Fruit fly (Drosophila melanogaster) whole organism, wandering third instar larva: Measurements from ENCODE around the gene CRAT.

Experiments used
- Abd-B ChIP-seq: fragments of >200 bp; optimal IDR thresholded peaks from 2 replicates; lab custom pipeline; 2017; ENCODE audit warnings: missing biosample characterization, missing genetic modification characterization
- CG32264 ChIP-seq: fragments of 200-800 bp; sonication (Bioruptor generic); optimal IDR thresholded peaks from 2 replicates; lab custom pipeline; 2016; ENCODE audit warnings: missing biosample characterization, missing genetic modification characterization
- CG9705 ChIP-seq: fragments of 200-800 bp; sonication (Bioruptor generic); optimal IDR thresholded peaks from 2 replicates; lab custom pipeline; 2018; ENCODE audit warnings: missing biosample characterization, mild to moderate bottlenecking, missing genetic modification characterization
- CrebA ChIP-seq: fragments of 200-800 bp; sonication (Bioruptor generic); optimal IDR thresholded peaks from 2 replicates; lab custom pipeline; 2016; ENCODE audit warnings: missing biosample characterization, mild to moderate bottlenecking, missing genetic modification characterization, borderline replicate concordance
- Dfd ChIP-seq: fragments of >200 bp; optimal IDR thresholded peaks from 2 replicates; lab custom pipeline; 2017; ENCODE audit warnings: missing biosample characterization, missing genetic modification characterization
- Dif ChIP-seq: fragments of 200-275, 200-300 bp; sonication (Bioruptor generic); optimal IDR thresholded peaks from 2 replicates; lab custom pipeline; 2018; ENCODE audit warnings: missing biosample characterization, missing genetic modification characterization; ENCODE audit not compliant: partially characterized antibody
- GATAd ChIP-seq: sonication (Bioruptor generic); optimal IDR thresholded peaks from 2 replicates; lab custom pipeline; 2016; ENCODE audit warnings: missing biosample characterization, missing genetic modification characterization
- HLH106 ChIP-seq: fragments of 200-800 bp; optimal IDR thresholded peaks from 3 replicates; lab custom pipeline; 2019; ENCODE audit warnings: missing biosample characterization, mild to moderate bottlenecking, missing genetic modification characterization, moderate library complexity
- Hnf4 ChIP-seq: fragments of 200-800 bp; sonication (Bioruptor generic); optimal IDR thresholded peaks from 2 replicates; lab custom pipeline; 2016; ENCODE audit warnings: missing biosample characterization, mild to moderate bottlenecking, missing genetic modification characterization
- Hr83 ChIP-seq: fragments of 200-300 bp; sonication (Bioruptor generic); optimal IDR thresholded peaks from 2 replicates; lab custom pipeline; 2016; ENCODE audit warnings: missing biosample characterization, mild to moderate bottlenecking, missing genetic modification characterization, moderate library complexity; ENCODE audit not compliant: poor library complexity, severe bottlenecking
- Jra ChIP-seq: sonication (Bioruptor generic); optimal IDR thresholded peaks from 2 replicates; lab custom pipeline; 2016; ENCODE audit warnings: missing biosample characterization, missing genetic modification characterization
- Mio ChIP-seq: sonication (Bioruptor generic); optimal IDR thresholded peaks from 2 replicates; lab custom pipeline; 2016; ENCODE audit warnings: missing biosample characterization, missing genetic modification characterization
- OdsH ChIP-seq: fragments of 200-800 bp; sonication (Bioruptor generic); optimal IDR thresholded peaks from 2 replicates; lab custom pipeline; 2016; ENCODE audit warnings: missing biosample characterization, mild to moderate bottlenecking, missing genetic modification characterization
- Rel ChIP-seq, 2 experiments: fragments of 200-800 bp; sonication (Bioruptor generic) in 1 of 2; optimal IDR thresholded peaks; 2 replicates in 1 of 2; 3 replicates in 1 of 2; lab custom pipeline; 2016 to 2019; ENCODE audit warnings: mild to moderate bottlenecking in 2 of 2, missing biosample characterization in 2 of 2, missing genetic modification characterization in 2 of 2, moderate library complexity in 1 of 2
- Sp1 ChIP-seq: fragments of 200-800 bp; sonication (Bioruptor generic); optimal IDR thresholded peaks from 3 replicates; lab custom pipeline; 2019; ENCODE audit warnings: missing biosample characterization, mild to moderate bottlenecking, missing genetic modification characterization, moderate library complexity
- Vsx2 ChIP-seq: fragments of 200-300, 225-300 bp; sonication (Bioruptor generic); optimal IDR thresholded peaks from 2 replicates; lab custom pipeline; 2018; ENCODE audit warnings: missing biosample characterization, missing genetic modification characterization; ENCODE audit not compliant: partially characterized antibody
- br ChIP-seq: fragments of 200-800 bp; sonication (Bioruptor generic); optimal IDR thresholded peaks from 2 replicates; lab custom pipeline; 2016; ENCODE audit warnings: missing biosample characterization, missing genetic modification characterization
- brk ChIP-seq: fragments of 200-800 bp; sonication (Bioruptor generic); optimal IDR thresholded peaks from 2 replicates; lab custom pipeline; 2016; ENCODE audit warnings: missing biosample characterization, mild to moderate bottlenecking, missing genetic modification characterization
- dmrt93B ChIP-seq: fragments of 200-800 bp; sonication (Bioruptor generic); optimal IDR thresholded peaks from 2 replicates; lab custom pipeline; 2018; ENCODE audit warnings: missing biosample characterization, mild to moderate bottlenecking, missing genetic modification characterization
- dsf ChIP-seq: sonication (Bioruptor generic); optimal IDR thresholded peaks from 2 replicates; lab custom pipeline; 2016; ENCODE audit warnings: missing biosample characterization, missing genetic modification characterization, borderline replicate concordance
- ey ChIP-seq: fragments of 200-800 bp; sonication (Bioruptor generic); optimal IDR thresholded peaks from 2 replicates; lab custom pipeline; 2016; ENCODE audit warnings: missing biosample characterization, missing genetic modification characterization
- foxo ChIP-seq, 2 experiments: fragments of 200-800 bp; sonication (Bioruptor generic); optimal IDR thresholded peaks; 2 replicates in 1 of 2; 3 replicates in 1 of 2; lab custom pipeline; 2016 to 2017; ENCODE audit warnings: missing biosample characterization in 2 of 2, missing genetic modification characterization in 2 of 2
- fru ChIP-seq: fragments of 200-800 bp; sonication (Bioruptor generic); optimal IDR thresholded peaks from 3 replicates; lab custom pipeline; 2016; ENCODE audit warnings: missing biosample characterization, mild to moderate bottlenecking, missing genetic modification characterization
- h ChIP-seq: fragments of 200-800 bp; sonication (Bioruptor generic); optimal IDR thresholded peaks from 3 replicates; lab custom pipeline; 2016; ENCODE audit warnings: missing biosample characterization, mild to moderate bottlenecking, missing genetic modification characterization
- jim ChIP-seq: fragments of 175-275, 200-325 bp; sonication (Bioruptor generic); optimal IDR thresholded peaks from 2 replicates; lab custom pipeline; 2016; ENCODE audit warnings: missing biosample characterization, mild to moderate bottlenecking, missing genetic modification characterization
- lola ChIP-seq: fragments of >200 bp; optimal IDR thresholded peaks from 2 replicates; lab custom pipeline; 2017; ENCODE audit warnings: missing biosample characterization, missing genetic modification characterization
- psq ChIP-seq: fragments of 200-800 bp; sonication (Bioruptor generic); optimal IDR thresholded peaks from 3 replicates; lab custom pipeline; 2017; ENCODE audit warnings: missing biosample characterization, mild to moderate bottlenecking, missing genetic modification characterization, moderate library complexity
- rgr ChIP-seq: fragments of 200-800 bp; sonication (Bioruptor generic); optimal IDR thresholded peaks from 3 replicates; lab custom pipeline; 2016; ENCODE audit warnings: missing biosample characterization, mild to moderate bottlenecking, missing genetic modification characterization
- sv ChIP-seq: fragments of 200-800 bp; sonication (Bioruptor generic); optimal IDR thresholded peaks from 3 replicates; lab custom pipeline; 2016; ENCODE audit warnings: missing biosample characterization, missing genetic modification characterization
- tai ChIP-seq: sonication (Bioruptor generic); optimal IDR thresholded peaks from 2 replicates; lab custom pipeline; 2016; ENCODE audit warnings: missing biosample characterization, missing genetic modification characterization
- woc ChIP-seq: sonication (Bioruptor generic); optimal IDR thresholded peaks from 2 replicates; lab custom pipeline; 2016; ENCODE audit warnings: missing biosample characterization, mild to moderate bottlenecking, missing genetic modification characterization

CRAT gene

dm6 chr3R:6401522-6401844, 25.6 kb upstream of the CRAT start:
- no peak for TF ChIP-seq Dfd
- TF ChIP-seq GATAd (GFP tag; lab: Kevin White, UChicago) = no peak
- peak; percentile 42 for TF ChIP-seq fru (GFP tag; lab: Kevin White, UChicago)
- no peak for TF ChIP-seq Sp1 (GFP tag; lab: Kevin White, UChicago)
- TF ChIP-seq HLH106 (tag; lab: Kevin White, UChicago) = peak; percentile 17
- peak in 1 of 2 experiments; percentile 3 for TF ChIP-seq foxo (GFP tag; optimal IDR thresholded peaks at IDR 0.05; lab: Kevin White, UChicago)
- no peak for TF ChIP-seq Abd-B
- no peak for TF ChIP-seq br (GFP tag; lab: Kevin White, UChicago)
- TF ChIP-seq Hr83 (GFP tag; lab: Kevin White, UChicago) = no peak
- no peak for TF ChIP-seq Hnf4 (GFP tag; lab: Kevin White, UChicago)
- peak; percentile 9 for TF ChIP-seq ey (GFP tag; lab: Kevin White, UChicago)
- no peak for TF ChIP-seq jim (GFP tag; lab: Kevin White, UChicago)
- TF ChIP-seq rgr (GFP tag; lab: Kevin White, UChicago) = peak; percentile 30
- TF ChIP-seq, all 38 proteins: peak for 5

DNA sequence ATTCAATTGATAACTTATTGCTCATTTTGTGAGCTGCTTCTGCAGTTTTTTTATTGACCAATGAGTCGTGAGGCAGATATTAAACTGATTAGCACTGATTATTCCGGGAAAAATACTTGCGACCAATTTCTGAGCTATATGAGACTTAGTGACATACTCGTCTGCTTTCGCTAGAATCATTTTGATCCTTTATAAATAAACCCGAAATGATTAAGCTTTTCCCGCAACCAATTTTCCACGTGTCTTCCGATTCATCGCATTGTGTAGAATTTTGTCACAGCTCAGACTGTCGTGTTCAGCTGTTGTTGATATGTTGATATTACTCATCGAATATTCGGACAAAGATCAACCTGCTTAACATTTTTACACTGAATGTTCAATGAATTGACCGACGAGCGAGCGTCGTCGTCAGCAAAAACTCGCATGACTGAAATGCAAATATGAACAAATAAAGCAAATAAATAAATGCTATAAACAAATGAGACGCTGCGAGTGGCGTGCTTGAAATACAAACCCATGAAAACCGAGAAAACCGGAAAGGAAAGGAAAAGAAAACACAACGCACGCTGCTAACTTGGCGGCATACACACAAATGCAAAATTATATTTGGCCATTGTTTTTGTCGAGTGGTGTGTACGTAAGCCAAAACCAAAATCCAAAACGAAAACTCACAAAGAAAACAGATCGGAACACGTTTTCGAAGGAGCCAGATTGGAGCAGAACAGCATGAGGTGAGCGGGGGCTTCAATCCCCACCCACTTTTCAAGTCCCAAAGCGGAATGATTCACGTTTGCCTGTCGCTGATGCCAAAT, 25.1 kb upstream of the CRAT start:
- TF ChIP-seq tai (peak; percentile 53), CG9705 (GFP tag; lab: Kevin White, UChicago) (peak; percentile 6), h (GFP tag; lab: Kevin White, UChicago) (peak; percentile 19), fru (GFP tag; lab: Kevin White, UChicago) (no peak), Hnf4 (GFP tag; lab: Kevin White, UChicago) (peak; percentile 22), Rel (GFP tag; optimal IDR thresholded peaks at IDR 0.05; lab: Kevin White, UChicago) (no peak), Rel (tag; optimal IDR thresholded peaks at IDR 0.05; lab: Kevin White, UChicago) (peak; percentile 47), Abd-B (no peak), HLH106 (tag; lab: Kevin White, UChicago) (no peak), foxo (GFP tag; optimal IDR thresholded peaks at IDR 0.05; lab: Kevin White, UChicago) (no peak), Jra (peak; percentile 74), Sp1 (GFP tag; lab: Kevin White, UChicago) (peak; percentile 6), rgr (GFP tag; lab: Kevin White, UChicago) (no peak), psq (GFP tag; lab: Kevin White, UChicago) (peak; percentile 42)

dm6 chr3R:6399752-6400151, 23.9 kb upstream of the CRAT start:
- no peak for TF ChIP-seq dmrt93B (GFP tag; lab: Kevin White, UChicago)

DNA sequence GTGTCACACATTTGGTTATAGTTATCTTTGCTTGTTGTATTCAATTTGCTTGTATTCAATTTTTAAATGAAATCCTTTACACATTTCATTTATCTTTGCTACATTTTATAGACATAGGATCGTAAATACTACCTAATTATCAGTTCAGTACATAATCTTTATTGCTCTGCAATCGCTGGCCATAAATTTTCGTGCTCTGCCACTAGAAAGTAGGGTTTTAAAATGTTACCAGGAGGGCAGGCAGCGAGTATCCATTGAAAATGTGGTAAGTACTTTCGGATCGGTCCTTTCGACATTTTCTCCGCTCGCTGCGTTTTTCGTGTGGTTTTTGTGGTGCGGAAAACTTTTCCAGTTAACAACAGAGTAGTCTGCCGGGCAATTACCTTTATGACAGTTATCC, 23.4 kb upstream of the CRAT start:
- TF ChIP-seq CrebA (GFP tag; lab: Kevin White, UChicago) (peak; percentile 37), Dfd (no peak), Sp1 (GFP tag; lab: Kevin White, UChicago) (peak; percentile 40)

dm6 chr3R:6397611-6398092, 21.8 kb upstream of the CRAT start:
- TF ChIP-seq Jra (peak; percentile 60), rgr (GFP tag; lab: Kevin White, UChicago) (peak; percentile 71), ey (GFP tag; lab: Kevin White, UChicago) (peak; percentile 74), psq (GFP tag; lab: Kevin White, UChicago) (peak; percentile 61), Dif (GFP tag; lab: Kevin White, UChicago) (no peak), fru (GFP tag; lab: Kevin White, UChicago) (peak; percentile 79), OdsH (GFP tag; lab: Kevin White, UChicago) (peak; percentile 74), Hnf4 (GFP tag; lab: Kevin White, UChicago) (peak; percentile 33), dmrt93B (GFP tag; lab: Kevin White, UChicago) (peak; percentile 49), HLH106 (tag; lab: Kevin White, UChicago) (peak; percentile 73), Vsx2 (GFP tag; lab: Kevin White, UChicago) (no peak), Sp1 (GFP tag; lab: Kevin White, UChicago) (peak; percentile 61), foxo (GFP tag; optimal IDR thresholded peaks at IDR 0.05; lab: Kevin White, UChicago) (peak in 1 of 2 experiments; percentile 78), dsf (no peak), sv (GFP tag; lab: Kevin White, UChicago) (no peak), lola (GFP tag; lab: Kevin White, UChicago) (no peak), h (GFP tag; lab: Kevin White, UChicago) (peak; percentile 70), CG32264 (GFP tag; lab: Kevin White, UChicago) (peak; percentile 8), br (GFP tag; lab: Kevin White, UChicago) (peak; percentile 65), Rel (GFP tag; optimal IDR thresholded peaks at IDR 0.05; lab: Kevin White, UChicago) (no peak), Rel (tag; optimal IDR thresholded peaks at IDR 0.05; lab: Kevin White, UChicago) (peak; percentile 80), CG9705 (GFP tag; lab: Kevin White, UChicago) (peak; percentile 22), GATAd (GFP tag; lab: Kevin White, UChicago) (no peak), brk (GFP tag; lab: Kevin White, UChicago) (no peak), woc (GFP tag; lab: Kevin White, UChicago) (peak; percentile 25), Mio (GFP tag; lab: Kevin White, UChicago) (no peak), Hr83 (GFP tag; lab: Kevin White, UChicago) (no peak), CrebA (GFP tag; lab: Kevin White, UChicago) (no peak)
